Worm (Caenorhabditis elegans) whole organism, L1 larva: ENCODE data around the gene C35B1.8.

Experiments
- C16A3.4 ChIP-seq: fragments of 150-350 bp; optimal IDR thresholded peaks from 2 replicates; lab custom pipeline; 2014; ENCODE audit warnings: missing biosample characterization, missing genetic modification characterization
- blmp-1 ChIP-seq: fragments of 150-350 bp; optimal IDR thresholded peaks from 2 replicates; lab custom pipeline; 2014; ENCODE audit warnings: missing biosample characterization, missing genetic modification characterization
- jun-1 ChIP-seq: fragments of 150-350 bp; optimal IDR thresholded peaks from 2 replicates; lab custom pipeline; 2014; ENCODE audit warnings: missing biosample characterization, missing genetic modification reagents, missing genetic modification characterization
- mab-9 ChIP-seq: fragments of 200-800 bp; sonication (Bioruptor generic); IDR thresholded peaks from 2 replicates; pipeline ENCODE4 v1.3.6; 2022; ENCODE audit warnings: missing genetic modification reagents, missing genetic modification characterization, missing compliant biosample characterization
- nhr-28 ChIP-seq: fragments of 150-350 bp; optimal IDR thresholded peaks from 2 replicates; lab custom pipeline; 2014; ENCODE audit warnings: missing biosample characterization, missing genetic modification characterization
- nhr-90 ChIP-seq: sonication (generic microtip); optimal IDR thresholded peaks from 2 replicates; lab custom pipeline; 2016; ENCODE audit warnings: mild to moderate bottlenecking, missing genetic modification characterization, missing compliant biosample characterization; ENCODE audit not compliant: poor library complexity
- snpc-4 ChIP-seq: fragments of 150-350 bp; optimal IDR thresholded peaks from 2 replicates; lab custom pipeline; 2014; ENCODE audit warnings: missing biosample characterization, missing genetic modification characterization
- unc-62 ChIP-seq: fragments of 150-350 bp; optimal IDR thresholded peaks from 2 replicates; lab custom pipeline; 2014; ENCODE audit warnings: missing biosample characterization, missing genetic modification reagents, missing genetic modification characterization
- unc-86 ChIP-seq: sonication (generic microtip); optimal IDR thresholded peaks from 2 replicates; lab custom pipeline; 2016; ENCODE audit warnings: missing genetic modification characterization, missing compliant biosample characterization
- ztf-11 ChIP-seq, 2 experiments: sonication (generic microtip); optimal IDR thresholded peaks; 2 replicates each; lab custom pipeline; 2016 to 2017; ENCODE audit warnings: missing genetic modification characterization in 2 of 2, missing biosample characterization in 1 of 2, missing compliant biosample characterization in 1 of 2

DNA sequence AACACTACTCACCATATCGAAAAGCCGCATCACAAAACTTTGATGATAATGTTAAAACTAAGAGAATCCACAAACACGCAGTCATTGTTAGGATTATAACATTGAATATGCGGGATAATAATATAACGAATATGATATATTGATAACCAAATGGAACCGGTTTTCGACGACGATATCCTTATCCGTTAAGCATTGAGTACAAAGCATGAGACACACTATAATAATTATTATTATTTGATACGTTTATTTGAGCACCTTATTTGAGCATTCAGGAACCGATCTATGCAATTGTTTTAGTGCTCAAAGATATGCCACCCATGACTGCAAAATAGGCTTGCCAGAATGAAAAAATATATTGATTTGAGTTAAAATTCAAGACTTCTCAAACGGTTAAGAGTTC is 4.2 kb downstream of the C35B1.8 start, which contains the start of gene W03D2.9:
- no peak for TF ChIP-seq blmp-1 (tag; lab: Kevin White, UChicago)
- no peak for TF ChIP-seq mab-9 (GFP tag; lab: Robert Waterston, UW)
- no peak for TF ChIP-seq ztf-11 (tag; optimal IDR thresholded peaks at IDR 0.05; lab: Kevin White, UChicago)
- no peak for TF ChIP-seq unc-86 (tag; lab: Kevin White, UChicago)
- no peak for TF ChIP-seq nhr-28 (tag; lab: Kevin White, UChicago)
- TF ChIP-seq C16A3.4 (tag; lab: Kevin White, UChicago), result no peak
- no peak for TF ChIP-seq snpc-4 (tag; lab: Kevin White, UChicago)
- TF ChIP-seq unc-62 (GFP tag; lab: Kevin White, UChicago), result no peak
- TF ChIP-seq nhr-90 (tag; lab: Kevin White, UChicago), result no peak
- TF ChIP-seq jun-1 (tag; lab: Kevin White, UChicago), result no peak
